Worm (Caenorhabditis elegans) whole organism, L4 larva: ENCODE results near the gene cest-2.3.

Experiments used
- F49E8.2 ChIP-seq: sonication (generic microtip); optimal IDR thresholded peaks from 2 replicates; lab custom pipeline; 2016; ENCODE audit warnings: missing compliant biosample characterization, mild to moderate bottlenecking, missing genetic modification characterization, borderline replicate concordance
- R02D3.7 ChIP-seq: fragments of 150-350 bp; sonication (generic microtip); optimal IDR thresholded peaks from 3 replicates; lab custom pipeline; 2014; ENCODE audit warnings: missing biosample characterization, missing genetic modification characterization
- Y48G9A.11 ChIP-seq: fragments of 200-800 bp; sonication (Bioruptor generic); IDR thresholded peaks from 2 replicates; pipeline ENCODE4 v1.3.6; 2022; ENCODE audit warnings: missing genetic modification reagents, missing genetic modification characterization, missing compliant biosample characterization
- ZK546.5 ChIP-seq, 2 experiments: sonication (generic microtip); optimal IDR thresholded peaks; 2 replicates each; lab custom pipeline; 2017; ENCODE audit warnings: missing biosample characterization in 2 of 2, missing genetic modification characterization in 2 of 2
- aha-1 ChIP-seq: fragments of 150-350 bp; peaks from one replicate; lab custom pipeline; 2014; ENCODE audit warnings: missing biosample characterization, missing genetic modification characterization
- arid-1 ChIP-seq: fragments of 200-800 bp; sonication (Bioruptor generic); conservative IDR thresholded peaks from 2 replicates; pipeline ENCODE4 v1.3.6; 2022; ENCODE audit warnings: missing genetic modification reagents, missing genetic modification characterization, missing compliant biosample characterization
- ceh-20 ChIP-seq: fragments of 200-800 bp; sonication (Bioruptor generic); IDR thresholded peaks from 2 replicates; pipeline ENCODE4 v1.3.6; 2022; ENCODE audit warnings: missing genetic modification reagents, missing genetic modification characterization, missing compliant biosample characterization
- ceh-32 ChIP-seq: sonication (generic microtip); optimal IDR thresholded peaks from 2 replicates; lab custom pipeline; 2016; ENCODE audit warnings: mild to moderate bottlenecking, missing genetic modification characterization, missing compliant biosample characterization; ENCODE audit not compliant: poor library complexity
- ceh-82 ChIP-seq: sonication (generic microtip); optimal IDR thresholded peaks from 2 replicates; lab custom pipeline; 2017; ENCODE audit warnings: missing biosample characterization, missing genetic modification characterization
- daf-16 ChIP-seq, 3 experiments: sonication (generic microtip); optimal IDR thresholded peaks; 2 replicates each; lab custom pipeline; 2016 to 2017; ENCODE audit warnings: missing genetic modification characterization in 3 of 3, missing genetic modification reagents in 3 of 3, mild to moderate bottlenecking in 2 of 3, missing compliant biosample characterization in 2 of 3, missing biosample characterization in 1 of 3, moderate library complexity in 1 of 3
- daf-19 ChIP-seq: fragments of 200-800 bp; sonication (Bioruptor generic); conservative IDR thresholded peaks from 2 replicates; pipeline ENCODE4 v1.3.6; 2022; ENCODE audit warnings: missing genetic modification characterization, missing compliant biosample characterization
- dmd-9 ChIP-seq: fragments of 200-800 bp; sonication (Bioruptor generic); IDR thresholded peaks from 2 replicates; pipeline ENCODE4 v1.3.6; 2022; ENCODE audit warnings: missing genetic modification reagents, missing genetic modification characterization, missing compliant biosample characterization
- dpl-1 ChIP-seq: fragments of 150-350 bp; optimal IDR thresholded peaks from 2 replicates; lab custom pipeline; 2014; ENCODE audit warnings: missing biosample characterization, missing genetic modification reagents, missing genetic modification characterization
- gei-8 ChIP-seq: fragments of 200-800 bp; sonication (Bioruptor generic); optimal IDR thresholded peaks from 2 replicates; lab custom pipeline; 2018; ENCODE audit warnings: mild to moderate bottlenecking, missing genetic modification characterization, missing compliant biosample characterization
- hif-1 ChIP-seq, 2 experiments: sonication (generic microtip); optimal IDR thresholded peaks; 2 replicates each; lab custom pipeline; 2016 to 2017; ENCODE audit warnings: missing compliant biosample characterization in 2 of 2, missing genetic modification characterization in 2 of 2, missing genetic modification reagents in 2 of 2, missing genotype in 2 of 2, mild to moderate bottlenecking in 1 of 2
- jun-1 ChIP-seq: fragments of 150-350 bp; optimal IDR thresholded peaks from 2 replicates; lab custom pipeline; 2014; ENCODE audit warnings: missing biosample characterization, missing genetic modification reagents, missing genetic modification characterization
- lim-7 ChIP-seq: fragments of 200-800 bp; sonication (Bioruptor generic); IDR thresholded peaks from 2 replicates; pipeline ENCODE4 v1.3.6; 2022; ENCODE audit warnings: missing genetic modification characterization, missing compliant biosample characterization
- lin-29 ChIP-seq: fragments of 200-800 bp; sonication (Bioruptor generic); IDR thresholded peaks from 2 replicates; pipeline ENCODE4 v1.3.6; 2022; ENCODE audit warnings: missing genetic modification reagents, missing genetic modification characterization, missing compliant biosample characterization
- lin-38 ChIP-seq: fragments of 200-800 bp; sonication (Bioruptor generic); IDR thresholded peaks from 2 replicates; pipeline ENCODE4 v1.3.6; 2022; ENCODE audit warnings: missing genetic modification reagents, missing genetic modification characterization, missing compliant biosample characterization
- lin-39 ChIP-seq: fragments of 150-350 bp; optimal IDR thresholded peaks from 2 replicates; lab custom pipeline; 2014; ENCODE audit warnings: missing biosample characterization, missing genetic modification reagents, missing genetic modification characterization
- lsy-2 ChIP-seq, 2 experiments: fragments of 150-350 bp in 1 of 2; sonication (generic microtip) in 1 of 2; optimal IDR thresholded peaks; 2 replicates each; lab custom pipeline; 2014 to 2017; ENCODE audit warnings: missing biosample characterization in 2 of 2, missing genetic modification characterization in 2 of 2
- mdl-1 ChIP-seq, 2 experiments: fragments of 150-350 bp in 1 of 2; sonication (generic microtip) in 1 of 2; optimal IDR thresholded peaks; 2 replicates each; lab custom pipeline; 2014 to 2017; ENCODE audit warnings: missing biosample characterization in 2 of 2, missing genetic modification characterization in 2 of 2
- mes-2 ChIP-seq: sonication (generic microtip); optimal IDR thresholded peaks from 2 replicates; lab custom pipeline; 2016; ENCODE audit warnings: missing genotype, mild to moderate bottlenecking, missing genetic modification characterization, missing compliant biosample characterization; ENCODE audit not compliant: poor library complexity, severe bottlenecking
- mxl-2 ChIP-seq: fragments of 200-800 bp; sonication (Bioruptor generic); conservative IDR thresholded peaks from 2 replicates; pipeline ENCODE4 v1.3.6; 2022; ENCODE audit warnings: missing genetic modification reagents, missing genetic modification characterization, missing compliant biosample characterization
- nhr-102 ChIP-seq: sonication (generic microtip); optimal IDR thresholded peaks from 2 replicates; lab custom pipeline; 2016; ENCODE audit warnings: mild to moderate bottlenecking, missing genetic modification characterization, moderate library complexity, missing compliant biosample characterization
- nhr-11 ChIP-seq: fragments of 150-350 bp; optimal IDR thresholded peaks from 2 replicates; lab custom pipeline; 2014; ENCODE audit warnings: missing biosample characterization, missing genetic modification characterization
- nhr-111 ChIP-seq: fragments of 200-800 bp; sonication (Bioruptor generic); optimal IDR thresholded peaks from 2 replicates; lab custom pipeline; 2018; ENCODE audit warnings: mild to moderate bottlenecking, missing genetic modification characterization, missing compliant biosample characterization
- nhr-28 ChIP-seq: fragments of 150-350 bp; optimal IDR thresholded peaks from 2 replicates; lab custom pipeline; 2014; ENCODE audit warnings: missing biosample characterization, missing genetic modification characterization
- nhr-41 ChIP-seq: fragments of 200-800 bp; sonication (Bioruptor generic); IDR thresholded peaks from 2 replicates; pipeline ENCODE4 v1.3.6; 2022; ENCODE audit warnings: missing genetic modification reagents, missing genetic modification characterization, missing compliant biosample characterization
- nhr-42 ChIP-seq: fragments of 200-800 bp; sonication (Bioruptor generic); IDR thresholded peaks from 2 replicates; pipeline ENCODE4 v1.3.6; 2022; ENCODE audit warnings: missing genetic modification characterization, missing compliant biosample characterization
- nhr-48 ChIP-seq: sonication (generic microtip); optimal IDR thresholded peaks from 2 replicates; lab custom pipeline; 2016; ENCODE audit warnings: mild to moderate bottlenecking, missing genetic modification characterization, missing compliant biosample characterization
- pha-4 ChIP-seq, 2 experiments: fragments of 150-350 bp in 1 of 2; fragments of 200-800 bp in 1 of 2; sonication (Bioruptor generic) in 1 of 2; IDR thresholded peaks in 1 of 2; optimal IDR thresholded peaks in 1 of 2; 2 replicates each; pipeline versions ENCODE4 v1.3.6 to Lab custom; 2014 to 2022; ENCODE audit warnings: missing genetic modification characterization in 2 of 2, missing genetic modification reagents in 2 of 2, missing biosample characterization in 1 of 2, missing compliant biosample characterization in 1 of 2
- php-3 ChIP-seq: fragments of 200-800 bp; sonication (Bioruptor generic); IDR thresholded peaks from 2 replicates; pipeline ENCODE4 v1.3.6; 2022; ENCODE audit warnings: missing genetic modification reagents, missing genetic modification characterization, missing compliant biosample characterization
- pqm-1 ChIP-seq: sonication (generic microtip); optimal IDR thresholded peaks from 2 replicates; lab custom pipeline; 2017; ENCODE audit warnings: missing biosample characterization, missing genetic modification characterization
- snpc-1.2 ChIP-seq: fragments of 200-800 bp; sonication (Bioruptor generic); IDR thresholded peaks from 2 replicates; pipeline ENCODE4 v1.3.6; 2022; ENCODE audit warnings: missing genetic modification reagents, missing genetic modification characterization, missing compliant biosample characterization
- tra-1 ChIP-seq: fragments of 200-800 bp; sonication (Bioruptor generic); IDR thresholded peaks from 2 replicates; pipeline ENCODE4 v1.3.6; 2022; ENCODE audit warnings: missing genetic modification reagents, missing genetic modification characterization, missing compliant biosample characterization
- unc-130 ChIP-seq: sonication (generic microtip); optimal IDR thresholded peaks from 2 replicates; lab custom pipeline; 2016; ENCODE audit warnings: missing genetic modification reagents, missing genetic modification characterization, missing compliant biosample characterization
- unc-62 ChIP-seq, 3 experiments: fragments of 150-350 bp in 1 of 3; sonication (generic microtip); optimal IDR thresholded peaks in 2 of 3; peaks in 1 of 3; 1 replicate in 1 of 3; 2 replicates in 2 of 3; lab custom pipeline; 2014 to 2017; ENCODE audit warnings: missing biosample characterization in 3 of 3, missing genetic modification characterization in 3 of 3, missing genetic modification reagents in 3 of 3, missing genotype in 1 of 3
- ztf-7 ChIP-seq: fragments of 150-350 bp; optimal IDR thresholded peaks from 2 replicates; lab custom pipeline; 2014; ENCODE audit warnings: missing biosample characterization, missing genetic modification characterization

cest-2.3 gene

ce11 chrV:14193451-14193850, 10.7 kb upstream of the cest-2.3 start, which contains the start of gene atfs-1 (continued):
- TF ChIP-seq nhr-111 (GFP tag; lab: Kevin White, UChicago) (no peak), pqm-1 (tag; lab: Kevin White, UChicago) (peak; percentile 75), mes-2 (tag; lab: Kevin White, UChicago) (peak; percentile 73), tra-1 (GFP tag; lab: Robert Waterston, UW) (0 out of 2 replicates have a peak, but pooled peaks have one; percentile 24), nhr-11 (tag; lab: Kevin White, UChicago) (no peak), lin-39 (tag; lab: Kevin White, UChicago) (no peak), hif-1 (tag; optimal IDR thresholded peaks at IDR 0.05; lab: Kevin White, UChicago) (peak in 1 of 2 experiments; percentile 35), nhr-42 (GFP tag; lab: Robert Waterston, UW) (no peak; the same call in 1 of the 2 replicates), dmd-9 (no peak), Y48G9A.11 (GFP tag; lab: Robert Waterston, UW) (no peak), nhr-102 (tag; lab: Kevin White, UChicago) (peak; percentile 43), lin-29 (GFP tag; lab: Robert Waterston, UW) (no peak), mdl-1 (tag; optimal IDR thresholded peaks at IDR 0.05; lab: Kevin White, UChicago) (peak in 1 of 2 experiments; percentile 58), ceh-32 (no peak), daf-16 (GFP tag; optimal IDR thresholded peaks at IDR 0.05; lab: Kevin White, UChicago) (no peak), daf-16 (tag; optimal IDR thresholded peaks at IDR 0.05; lab: Kevin White, UChicago) (peak; percentile 65), jun-1 (tag; lab: Kevin White, UChicago) (no peak), ZK546.5 (tag; optimal IDR thresholded peaks at IDR 0.05; lab: Kevin White, UChicago) (no peak), ceh-82 (tag; lab: Kevin White, UChicago) (no peak), aha-1 (peak; percentile 35), pha-4 (GFP tag; IDR thresholded peaks at IDR 0.05; lab: Robert Waterston, UW) (0 out of 2 replicates have a peak, but pooled peaks have one; percentile 45), pha-4 (tag; optimal IDR thresholded peaks at IDR 0.05; lab: Kevin White, UChicago) (peak; percentile 57), mxl-2 (GFP tag; lab: Robert Waterston, UW) (no peak), php-3 (no peak), ceh-20 (GFP tag; lab: Robert Waterston, UW) (no peak), nhr-41 (GFP tag; lab: Robert Waterston, UW) (peak; percentile 13; the same call in 1 of the 2 replicates), unc-130 (GFP tag; lab: Kevin White, UChicago) (no peak), dpl-1 (peak; percentile 50), ztf-7 (no peak), nhr-28 (tag; lab: Kevin White, UChicago) (peak; percentile 94), nhr-48 (peak; percentile 73), R02D3.7 (tag; lab: Kevin White, UChicago) (no peak)

ce11 chrV:14192870-14193269, 10.1 kb upstream of the cest-2.3 start:
- TF ChIP-seq F49E8.2 (peak; percentile 52), lim-7 (GFP tag; lab: Robert Waterston, UW) (no peak), lin-38 (GFP tag; lab: Robert Waterston, UW) (peak; percentile 50), snpc-1.2 (GFP tag; lab: Robert Waterston, UW) (0 out of 2 replicates have a peak, but pooled peaks have one; percentile 25), daf-19 (GFP tag; lab: Robert Waterston, UW) (0 out of 2 replicates have a peak, but pooled peaks have one; percentile 26), lsy-2 (tag; optimal IDR thresholded peaks at IDR 0.05; lab: Kevin White, UChicago) (peak in 1 of 2 experiments; percentile 33), arid-1 (GFP tag; lab: Robert Waterston, UW) (no peak)

- no peak for TF ChIP-seq gei-8 (GFP tag; lab: Kevin White, UChicago)
- TF ChIP-seq aha-1, result no peak
- peak in 1 of 2 experiments; percentile 99 for TF ChIP-seq unc-62 (GFP tag; optimal IDR thresholded peaks at IDR 0.05 in 1 of 2; lab: Kevin White, UChicago)
- TF ChIP-seq unc-62 (tag; optimal IDR thresholded peaks at IDR 0.05; lab: Kevin White, UChicago), result no peak
These were observed 4.3 kb upstream of the cest-2.3 start for ce11 chrV:14187104-14187503.
